Fruit fly (Drosophila melanogaster): ENCODE data around the gene BoYb.

The BoYb gene

DNA sequence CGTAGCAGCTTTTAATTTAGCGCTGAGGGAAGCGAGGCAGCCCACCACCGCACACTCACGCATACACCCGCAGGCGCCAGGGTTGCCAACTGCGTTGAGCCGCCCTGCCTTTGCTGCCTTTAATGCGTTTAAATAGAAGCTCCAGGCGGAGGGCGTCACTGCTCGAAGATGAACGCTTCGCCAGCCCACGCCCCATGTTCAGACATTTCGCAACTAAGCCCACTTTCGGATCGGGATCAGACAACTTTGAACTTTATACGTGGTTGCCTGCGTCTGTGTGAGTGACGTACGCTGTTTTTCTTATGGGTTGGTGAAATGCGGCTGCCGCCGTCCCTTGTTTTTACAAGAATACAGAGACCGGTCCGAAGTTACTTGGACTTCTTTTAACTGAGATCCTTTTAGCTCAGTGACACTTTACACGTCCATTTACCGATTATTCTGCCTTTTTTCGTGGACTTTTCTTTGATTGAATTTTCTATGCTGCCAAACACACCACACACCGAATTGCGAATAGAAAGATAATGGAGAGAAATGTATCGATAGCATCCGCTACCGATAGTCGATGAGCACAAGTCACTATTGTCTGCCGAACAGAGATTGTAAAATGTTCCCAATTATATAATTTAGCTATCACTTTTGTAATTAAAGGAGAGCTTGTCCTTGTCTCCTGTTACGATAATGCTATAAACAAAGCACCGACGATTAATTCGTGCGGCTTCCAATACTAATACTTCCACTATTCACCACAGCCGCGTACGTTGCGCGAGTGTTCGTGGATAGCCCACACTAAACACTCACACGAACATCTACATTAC, 30.5 kb upstream of the BoYb start (continued):
- no peak for TF ChIP-seq cwo (GFP tag; optimal IDR thresholded peaks at IDR 0.05)
- no peak for TF ChIP-seq dati (GFP tag; IDR thresholded peaks at IDR 0.05)
- TF ChIP-seq bbx (GFP tag; IDR thresholded peaks at IDR 0.05; ENCODE audit: partially characterized antibody), result peak; percentile 67
- no peak for TF ChIP-seq sd (tag; optimal IDR thresholded peaks at IDR 0.05)
- no peak for TF ChIP-seq CG12659 (GFP tag; optimal IDR thresholded peaks at IDR 0.05)
- no peak for TF ChIP-seq CG16815 (GFP tag; optimal IDR thresholded peaks at IDR 0.05)
- no peak for TF ChIP-seq Mad (GFP tag; optimal IDR thresholded peaks at IDR 0.05)
- TF ChIP-seq CG7556 (GFP tag; optimal IDR thresholded peaks at IDR 0.05), result no peak
- TF ChIP-seq stwl (tag; optimal IDR thresholded peaks at IDR 0.05), result no peak
- TF ChIP-seq GATAe (GFP tag; conservative IDR thresholded peaks at IDR 0.05), result no peak
- peak; percentile 39 for TF ChIP-seq CG3847 (GFP tag; IDR thresholded peaks at IDR 0.05)
- TF ChIP-seq Hand (GFP tag; optimal IDR thresholded peaks at IDR 0.05), result no peak
- TF ChIP-seq Aef1 (GFP tag; IDR thresholded peaks at IDR 0.05), result no peak
- TF ChIP-seq CG15514 (GFP tag; optimal IDR thresholded peaks at IDR 0.05), result peak; percentile 11
- no peak for TF ChIP-seq maf-S (GFP tag; optimal IDR thresholded peaks at IDR 0.05)
- no peak for TF ChIP-seq crol (GFP tag; IDR thresholded peaks at IDR 0.05)
- TF ChIP-seq peb (GFP tag; IDR thresholded peaks at IDR 0.05), result no peak
- no peak for TF ChIP-seq CG11085 (GFP tag; IDR thresholded peaks at IDR 0.05)
- TF ChIP-seq lab (GFP tag; optimal IDR thresholded peaks at IDR 0.05), result no peak
- TF ChIP-seq CG11723 (GFP tag; optimal IDR thresholded peaks at IDR 0.05), result no peak
- 0 out of 2 replicates have a peak, but pooled peaks have one; percentile 12 for TF ChIP-seq wdn (GFP tag; IDR thresholded peaks at IDR 0.05)
- TF ChIP-seq tup (GFP tag; optimal IDR thresholded peaks at IDR 0.05), result no peak
- TF ChIP-seq CG34422 (GFP tag; IDR thresholded peaks at IDR 0.05), result peak; percentile 65; the same call in 2 of the 3 replicates
- 0 out of 2 replicates have a peak, but pooled peaks have one; percentile 12 for TF ChIP-seq vvl (GFP tag; IDR thresholded peaks at IDR 0.05)
- TF ChIP-seq CkIIα-i1 (GFP tag; IDR thresholded peaks at IDR 0.05), result no peak
- no peak for TF ChIP-seq repo (GFP tag; optimal IDR thresholded peaks at IDR 0.05)
- no peak for TF ChIP-seq CG6689 (GFP tag; IDR thresholded peaks at IDR 0.05)
- TF ChIP-seq lola (GFP tag; optimal IDR thresholded peaks at IDR 0.05), result no peak
- TF ChIP-seq ap (GFP tag; IDR thresholded peaks at IDR 0.05), result no peak
- no peak for TF ChIP-seq gsb-n (tag; optimal IDR thresholded peaks at IDR 0.05)
- TF ChIP-seq exex (tag; optimal IDR thresholded peaks at IDR 0.05), result no peak
- TF ChIP-seq CG13296 (GFP tag; optimal IDR thresholded peaks at IDR 0.05), result no peak
- no peak for TF ChIP-seq Dip3 (GFP tag; optimal IDR thresholded peaks at IDR 0.05)
- TF ChIP-seq zen2 (GFP tag; IDR thresholded peaks at IDR 0.05; ENCODE audit: partially characterized antibody), result peak; percentile 43; the same call in 2 of the 3 replicates
- 0 out of 2 replicates have a peak, but pooled peaks have one; percentile 17 for TF ChIP-seq klu (GFP tag; IDR thresholded peaks at IDR 0.05)
- no peak for TF ChIP-seq z (GFP tag; IDR thresholded peaks at IDR 0.05)
- TF ChIP-seq CG7987 (GFP tag; optimal IDR thresholded peaks at IDR 0.05), result no peak
- TF ChIP-seq Jarid2 (GFP tag; optimal IDR thresholded peaks at IDR 0.05), result no peak
- no peak for TF ChIP-seq Dad (GFP tag; optimal IDR thresholded peaks at IDR 0.05)
- no peak for TF ChIP-seq Blimp-1 (GFP tag; optimal IDR thresholded peaks at IDR 0.05)
- TF ChIP-seq CG6765 (GFP tag; optimal IDR thresholded peaks at IDR 0.05), result no peak
- peak; percentile 22; the same call in 1 of the 2 replicates for TF ChIP-seq Xrp1 (GFP tag; IDR thresholded peaks at IDR 0.05)
- peak; percentile 66 for TF ChIP-seq CG32532 (GFP tag; IDR thresholded peaks at IDR 0.05)
- TF ChIP-seq CG14965 (GFP tag; optimal IDR thresholded peaks at IDR 0.05; ENCODE audit: borderline replicate concordance), result no peak
- no peak for TF ChIP-seq CG3407 (GFP tag; optimal IDR thresholded peaks at IDR 0.05)
- TF ChIP-seq CG7745 (tag; optimal IDR thresholded peaks at IDR 0.05), result no peak
- no peak for TF ChIP-seq CG1647 (GFP tag; optimal IDR thresholded peaks at IDR 0.05)
- no peak for TF ChIP-seq pfk (GFP tag; optimal IDR thresholded peaks at IDR 0.05)

Measured in whole organism, embryonic.